Worm (Caenorhabditis elegans) whole organism, early embryonic: Measurements from ENCODE around the gene col-125.
"Not testable (repeated sequence)": the region's sequence is repeated elsewhere in the genome, so short reads cannot be mapped to it uniquely, and the experiment has no call there.

Experiments used
- B0310.2 ChIP-seq: sonication (generic microtip); optimal IDR thresholded peaks from 2 replicates; lab custom pipeline; 2016; ENCODE audit warnings: mild to moderate bottlenecking, missing genetic modification characterization, missing compliant biosample characterization
- F13C5.2 ChIP-seq: sonication (generic microtip); optimal IDR thresholded peaks from 2 replicates; lab custom pipeline; 2017; ENCODE audit warnings: mild to moderate bottlenecking, missing genetic modification characterization, inconsistent platforms, missing compliant biosample characterization
- aly-1 ChIP-seq: sonication (generic microtip); optimal IDR thresholded peaks from 2 replicates; lab custom pipeline; 2016; ENCODE audit warnings: missing genetic modification characterization, missing compliant biosample characterization
- ama-1 ChIP-seq: fragments of 150-350 bp; optimal IDR thresholded peaks from 2 replicates; lab custom pipeline; 2014
- ceh-13 ChIP-seq: fragments of 200-800 bp; sonication (Bioruptor generic); optimal IDR thresholded peaks from 2 replicates; lab custom pipeline; 2018; ENCODE audit warnings: mild to moderate bottlenecking, missing genetic modification characterization, missing compliant biosample characterization
- ceh-36 ChIP-seq: sonication (generic microtip); optimal IDR thresholded peaks from 2 replicates; lab custom pipeline; 2016; ENCODE audit warnings: missing genetic modification characterization, inconsistent platforms, missing compliant biosample characterization
- ets-7 ChIP-seq: sonication (generic microtip); optimal IDR thresholded peaks from 2 replicates; lab custom pipeline; 2016; ENCODE audit warnings: missing genotype, missing genetic modification characterization, missing compliant biosample characterization
- flt-1 ChIP-seq: fragments of 200-800 bp; sonication (Bioruptor generic); IDR thresholded peaks from 2 replicates; pipeline ENCODE4 v1.3.6; 2022; ENCODE audit warnings: missing genetic modification characterization, missing compliant biosample characterization
- hmbx-1 ChIP-seq: sonication (generic microtip); optimal IDR thresholded peaks from 2 replicates; lab custom pipeline; 2016; ENCODE audit warnings: mild to moderate bottlenecking, missing genetic modification characterization, missing compliant biosample characterization
- hmg-4 ChIP-seq: fragments of 200-800 bp; sonication (Bioruptor generic); optimal IDR thresholded peaks from 2 replicates; lab custom pipeline; 2018; ENCODE audit warnings: mild to moderate bottlenecking, missing genetic modification characterization, missing compliant biosample characterization
- hnd-1 ChIP-seq: sonication (generic microtip); optimal IDR thresholded peaks from 2 replicates; lab custom pipeline; 2016; ENCODE audit warnings: missing genetic modification characterization, missing compliant biosample characterization
- pes-1 ChIP-seq: fragments of 200-800 bp; sonication (Bioruptor generic); IDR thresholded peaks from 2 replicates; pipeline ENCODE4 v1.3.6; 2022; ENCODE audit warnings: missing genetic modification reagents, missing genetic modification characterization, missing compliant biosample characterization
- scrt-1 ChIP-seq: fragments of 200-800 bp; sonication (Bioruptor generic); IDR thresholded peaks from 2 replicates; pipeline ENCODE4 v1.3.6; 2022; ENCODE audit warnings: missing genetic modification characterization, missing compliant biosample characterization
- sea-1 ChIP-seq: fragments of 200-800 bp; sonication (Bioruptor generic); conservative IDR thresholded peaks from 2 replicates; pipeline ENCODE4 v1.3.6; 2022; ENCODE audit warnings: missing genetic modification characterization, missing compliant biosample characterization
- tbx-11 ChIP-seq: fragments of 200-800 bp; sonication (Bioruptor generic); IDR thresholded peaks from 2 replicates; pipeline ENCODE4 v1.3.6; 2022; ENCODE audit warnings: missing genetic modification characterization, missing compliant biosample characterization
- tbx-37 ChIP-seq: fragments of 200-800 bp; sonication (Bioruptor generic); conservative IDR thresholded peaks from 2 replicates; pipeline ENCODE4 v1.3.6; 2022; ENCODE audit warnings: missing genetic modification reagents, missing genetic modification characterization, missing compliant biosample characterization
- tra-4 ChIP-seq: sonication (generic microtip); optimal IDR thresholded peaks from 2 replicates; lab custom pipeline; 2017; ENCODE audit warnings: missing genetic modification characterization, missing compliant biosample characterization

Gene col-125

ce11 chrIV:11189411-11189810 is 35.9 kb upstream of the col-125 start, which contains the start of gene fbxb-79:
Gene fbxb-79 (minus strand): TSS chrIV:11189511.
- TF ChIP-seq aly-1 (tag; lab: Kevin White, UChicago) (no peak), tbx-37 (GFP tag; lab: Robert Waterston, UW) (no peak), ama-1 (no peak)

DNA sequence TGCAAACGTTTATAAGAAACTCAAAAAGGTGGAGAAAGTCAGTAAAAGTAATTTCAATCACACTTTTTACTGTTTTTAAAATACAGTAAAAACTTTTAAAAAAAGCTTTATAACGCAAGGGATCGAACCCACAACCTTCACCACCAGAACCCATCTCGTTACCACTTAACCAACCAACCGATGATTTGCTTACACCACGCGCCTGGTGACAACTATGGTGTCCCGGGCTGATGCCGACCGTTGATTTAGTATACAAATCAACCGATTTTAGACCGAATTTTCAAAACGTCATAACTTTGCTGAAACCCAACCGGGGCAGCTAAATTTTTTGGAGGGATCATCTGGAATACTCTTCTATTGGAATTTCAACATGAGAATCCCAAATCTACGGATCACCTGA is 28.4 kb upstream of the col-125 start:
- peak; percentile 78 for TF ChIP-seq scrt-1
- peak; percentile 77; the same call in 1 of the 2 replicates for TF ChIP-seq sea-1 (GFP tag; lab: Robert Waterston, UW)
- peak; percentile 74 for TF ChIP-seq tbx-11
- TF ChIP-seq flt-1 = peak; percentile 83
- peak; percentile 70; the same call in 1 of the 2 replicates for TF ChIP-seq tbx-37 (GFP tag; lab: Robert Waterston, UW)

DNA sequence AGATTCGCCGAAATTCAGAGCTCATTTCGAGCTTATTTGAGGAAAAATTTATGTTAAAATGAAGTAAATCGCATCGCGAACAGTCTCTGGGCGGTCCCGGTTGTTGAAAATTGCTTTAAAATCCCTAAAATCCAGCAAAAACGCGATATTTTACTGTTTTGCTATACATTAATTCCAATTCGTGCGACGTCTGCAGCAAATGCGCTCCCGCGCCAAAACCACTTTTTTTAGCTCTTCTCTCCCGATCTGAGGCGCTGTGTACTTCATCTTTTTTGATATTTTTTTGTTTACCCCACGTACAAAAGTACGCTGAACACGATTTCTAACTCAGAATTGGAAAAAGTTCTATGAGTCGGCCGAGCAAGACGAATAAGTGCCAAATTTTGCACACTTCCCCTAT is 26.3 kb upstream of the col-125 start, which contains the start of gene R07H5.16:
Gene R07H5.16 (plus strand): TSS at position 348 of the 400 bp plus-strand sequence.
- not testable (repeated sequence) for TF ChIP-seq ceh-13 (GFP tag; lab: Kevin White, UChicago); tbx-11; ets-7 (tag; lab: Kevin White, UChicago)

DNA sequence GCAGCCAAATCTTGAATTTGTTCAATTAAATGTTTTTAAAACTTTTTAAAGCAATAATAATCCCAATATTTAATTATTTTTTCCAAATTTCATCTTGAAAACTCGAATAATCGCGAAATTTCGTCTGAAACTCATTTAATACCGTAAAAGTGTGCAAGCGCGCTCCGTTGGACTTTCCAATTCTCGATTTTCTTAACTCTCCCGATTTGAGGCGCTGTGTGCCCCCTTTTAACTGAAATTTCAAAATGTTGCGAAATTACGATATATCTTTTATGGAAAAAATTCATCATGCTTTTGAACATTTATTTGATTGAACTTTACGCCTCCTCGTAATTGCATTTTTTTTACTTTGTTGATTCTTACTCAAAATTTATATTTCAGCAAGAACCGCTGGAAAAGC is 22.9 kb upstream of the col-125 start, which contains the start of gene R07H5.11:
Gene R07H5.11 (plus strand): TSS at position 380 of the 400 bp plus-strand sequence.
- TF ChIP-seq sea-1 (GFP tag; lab: Robert Waterston, UW); scrt-1; hmg-4 (GFP tag; lab: Kevin White, UChicago): not testable (repeated sequence)

ce11 chrIV:11207186-11207585 is 18.1 kb upstream of the col-125 start, which contains the start of gene R07H5.9:
Gene R07H5.9 (plus strand): TSS chrIV:11207486.
- TF ChIP-seq hnd-1 (tag; lab: Kevin White, UChicago) (no peak), tbx-37 (GFP tag; lab: Robert Waterston, UW) (no peak), ama-1 (no peak), ceh-13 (GFP tag; lab: Kevin White, UChicago) (no peak), tra-4 (no peak), tbx-11 (no peak), aly-1 (tag; lab: Kevin White, UChicago) (no peak), hmbx-1 (no peak), B0310.2 (tag; lab: Kevin White, UChicago) (no peak), scrt-1 (no peak), flt-1 (no peak), hmg-4 (GFP tag; lab: Kevin White, UChicago) (no peak)

- no peak for TF ChIP-seq ama-1
- TF ChIP-seq scrt-1 = no peak
- TF ChIP-seq tra-4 = no peak
- no peak for TF ChIP-seq flt-1
- no peak for TF ChIP-seq tbx-37 (GFP tag; lab: Robert Waterston, UW)
- TF ChIP-seq hnd-1 (tag; lab: Kevin White, UChicago) = no peak
- no peak for TF ChIP-seq hmbx-1
- TF ChIP-seq ceh-36 (tag; lab: Kevin White, UChicago) = no peak
- TF ChIP-seq hmg-4 (GFP tag; lab: Kevin White, UChicago) = no peak
- TF ChIP-seq ets-7 (tag; lab: Kevin White, UChicago) = no peak
- no peak for TF ChIP-seq sea-1 (GFP tag; lab: Robert Waterston, UW)
- TF ChIP-seq aly-1 (tag; lab: Kevin White, UChicago) = no peak
Observed at ce11 chrIV:11210781-11211256, 14.5 kb upstream of the col-125 start, which contains the start of gene adk-1. Gene adk-1 (minus strand): TSS chrIV:11210831.

DNA sequence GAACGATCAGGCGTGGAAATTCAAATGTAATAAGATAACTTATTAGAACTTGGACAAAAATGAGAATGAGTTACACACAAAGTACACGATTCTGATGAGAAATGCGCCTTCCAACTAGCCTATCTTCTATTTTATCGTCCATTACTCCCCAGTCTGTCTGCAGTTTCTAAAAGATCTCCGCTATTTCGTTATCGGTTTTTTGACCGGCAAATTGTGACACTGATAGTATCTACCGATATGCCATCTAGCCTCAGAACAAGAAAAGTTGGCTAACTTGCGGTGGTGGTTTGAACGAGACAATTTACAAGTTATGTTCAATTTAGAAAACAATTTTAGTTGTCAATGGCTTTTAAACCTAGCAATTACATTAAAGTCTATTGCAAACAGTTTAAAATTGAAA is 13.8 kb upstream of the col-125 start:
- TF ChIP-seq hmg-4 (GFP tag; lab: Kevin White, UChicago) = no peak
- TF ChIP-seq ama-1 = no peak
- TF ChIP-seq ets-7 (tag; lab: Kevin White, UChicago) = no peak
- TF ChIP-seq scrt-1 = no peak
- no peak for TF ChIP-seq tbx-11
- TF ChIP-seq ceh-13 (GFP tag; lab: Kevin White, UChicago) = no peak
- TF ChIP-seq hmbx-1 = no peak
- no peak for TF ChIP-seq tra-4
- TF ChIP-seq hnd-1 (tag; lab: Kevin White, UChicago) = no peak
- TF ChIP-seq sea-1 (GFP tag; lab: Robert Waterston, UW) = no peak
- no peak for TF ChIP-seq B0310.2 (tag; lab: Kevin White, UChicago)
- no peak for TF ChIP-seq pes-1
- TF ChIP-seq tbx-37 (GFP tag; lab: Robert Waterston, UW) = no peak
- TF ChIP-seq flt-1 = no peak
- TF ChIP-seq F13C5.2 (tag; lab: Kevin White, UChicago) = no peak
- no peak for TF ChIP-seq aly-1 (tag; lab: Kevin White, UChicago)
- TF ChIP-seq ceh-36 (tag; lab: Kevin White, UChicago) = no peak

DNA sequence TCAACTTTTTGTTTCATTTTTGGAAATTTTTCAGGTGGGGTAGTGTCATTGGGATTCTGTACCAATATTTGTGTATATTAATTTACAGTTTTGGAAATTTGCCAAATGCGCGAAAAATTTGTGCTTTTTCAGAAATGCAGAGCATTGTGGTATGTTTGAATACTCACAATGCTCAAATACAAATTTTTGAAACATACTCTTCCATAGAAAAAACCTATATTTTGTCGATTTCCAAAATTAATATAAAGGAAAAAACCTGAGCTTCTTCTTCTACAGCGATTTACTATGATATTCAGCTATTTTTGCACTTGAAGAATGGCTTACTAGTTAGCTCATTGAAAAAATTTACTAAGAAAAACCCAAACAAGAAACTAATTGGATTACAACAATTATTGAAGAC is 12.3 kb upstream of the col-125 start:
- TF ChIP-seq hmg-4 (GFP tag; lab: Kevin White, UChicago) (no peak), pes-1 (no peak), F13C5.2 (tag; lab: Kevin White, UChicago) (no peak), tra-4 (no peak), hmbx-1 (no peak), ets-7 (tag; lab: Kevin White, UChicago) (no peak), ceh-13 (GFP tag; lab: Kevin White, UChicago) (no peak)

DNA sequence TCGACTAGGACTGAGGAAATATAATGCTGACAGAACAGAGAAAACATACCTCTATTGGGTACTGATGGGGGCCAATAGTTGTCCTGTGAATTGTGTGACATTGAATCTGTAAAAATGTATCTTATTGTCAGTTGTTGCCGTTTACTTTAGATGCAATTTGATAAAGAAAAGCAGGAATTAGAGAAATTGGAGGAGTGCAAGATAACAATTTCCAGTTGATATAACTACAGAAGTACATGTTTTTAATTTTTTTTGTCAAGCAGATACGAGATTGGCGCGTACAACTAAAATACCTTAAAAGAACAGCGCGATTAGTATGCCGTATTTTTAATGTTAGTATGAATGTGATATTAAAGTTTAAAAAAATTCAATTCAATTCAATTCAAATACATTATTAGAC is 7.3 kb upstream of the col-125 start, which contains the start of gene zip-6:
Gene zip-6 (minus strand): TSS at position 101 of the 400 bp plus-strand sequence.
- TF ChIP-seq hmg-4 (GFP tag; lab: Kevin White, UChicago) = no peak
- no peak for TF ChIP-seq flt-1
- TF ChIP-seq tra-4 = no peak
- no peak for TF ChIP-seq scrt-1
- no peak for TF ChIP-seq F13C5.2 (tag; lab: Kevin White, UChicago)
- TF ChIP-seq tbx-37 (GFP tag; lab: Robert Waterston, UW) = no peak
- TF ChIP-seq ama-1 = no peak
- TF ChIP-seq ets-7 (tag; lab: Kevin White, UChicago) = no peak
- no peak for TF ChIP-seq pes-1
- TF ChIP-seq B0310.2 (tag; lab: Kevin White, UChicago) = no peak
- TF ChIP-seq ceh-13 (GFP tag; lab: Kevin White, UChicago) = no peak
- TF ChIP-seq sea-1 (GFP tag; lab: Robert Waterston, UW) = no peak
- no peak for TF ChIP-seq tbx-11
- TF ChIP-seq hnd-1 (tag; lab: Kevin White, UChicago) = no peak
- TF ChIP-seq hmbx-1 = no peak
- no peak for TF ChIP-seq aly-1 (tag; lab: Kevin White, UChicago)
- TF ChIP-seq ceh-36 (tag; lab: Kevin White, UChicago) = no peak
